Worm (Caenorhabditis elegans) whole organism, L4 larva: ENCODE data around the gene fbxa-202.

ENCODE experiments used
- R02D3.7 ChIP-seq: fragments of 150-350 bp; sonication (generic microtip); optimal IDR thresholded peaks from 3 replicates; lab custom pipeline; 2014; ENCODE audit warnings: missing biosample characterization, missing genetic modification characterization
- Y75B8A.6 ChIP-seq: fragments of 200-800 bp; sonication (Bioruptor generic); IDR thresholded peaks from 2 replicates; pipeline ENCODE4 v1.3.6; 2022; ENCODE audit warnings: missing genetic modification reagents, missing genetic modification characterization, missing compliant biosample characterization
- ZK546.5 ChIP-seq, 2 experiments: sonication (generic microtip); optimal IDR thresholded peaks; 2 replicates each; lab custom pipeline; 2017; ENCODE audit warnings: missing biosample characterization in 2 of 2, missing genetic modification characterization in 2 of 2
- dpl-1 ChIP-seq: fragments of 150-350 bp; optimal IDR thresholded peaks from 2 replicates; lab custom pipeline; 2014; ENCODE audit warnings: missing biosample characterization, missing genetic modification reagents, missing genetic modification characterization
- nhr-111 ChIP-seq: fragments of 200-800 bp; sonication (Bioruptor generic); optimal IDR thresholded peaks from 2 replicates; lab custom pipeline; 2018; ENCODE audit warnings: mild to moderate bottlenecking, missing genetic modification characterization, missing compliant biosample characterization
- nhr-25 ChIP-seq: sonication (generic microtip); optimal IDR thresholded peaks from 2 replicates; lab custom pipeline; 2017; ENCODE audit warnings: missing genetic modification characterization, mild to moderate bottlenecking, missing compliant biosample characterization, antibody characterized with exemption, moderate library complexity, borderline replicate concordance; ENCODE audit not compliant: insufficient read depth
- nhr-6 ChIP-seq: fragments of 150-350 bp; optimal IDR thresholded peaks from 2 replicates; lab custom pipeline; 2014; ENCODE audit warnings: missing biosample characterization, missing genetic modification characterization
- php-3 ChIP-seq: fragments of 200-800 bp; sonication (Bioruptor generic); IDR thresholded peaks from 2 replicates; pipeline ENCODE4 v1.3.6; 2022; ENCODE audit warnings: missing genetic modification reagents, missing genetic modification characterization, missing compliant biosample characterization
- snpc-1.2 ChIP-seq: fragments of 200-800 bp; sonication (Bioruptor generic); IDR thresholded peaks from 2 replicates; pipeline ENCODE4 v1.3.6; 2022; ENCODE audit warnings: missing genetic modification reagents, missing genetic modification characterization, missing compliant biosample characterization
- tag-97 ChIP-seq: fragments of 200-800 bp; sonication (Bioruptor generic); IDR thresholded peaks from 2 replicates; pipeline ENCODE4 v1.3.6; 2022; ENCODE audit warnings: missing genetic modification characterization, missing compliant biosample characterization
- unc-62 ChIP-seq, 3 experiments: fragments of 150-350 bp in 1 of 3; sonication (generic microtip); optimal IDR thresholded peaks in 2 of 3; peaks in 1 of 3; 1 replicate in 1 of 3; 2 replicates in 2 of 3; lab custom pipeline; 2014 to 2017; ENCODE audit warnings: missing biosample characterization in 3 of 3, missing genetic modification characterization in 3 of 3, missing genetic modification reagents in 3 of 3, missing genotype in 1 of 3

DNA sequence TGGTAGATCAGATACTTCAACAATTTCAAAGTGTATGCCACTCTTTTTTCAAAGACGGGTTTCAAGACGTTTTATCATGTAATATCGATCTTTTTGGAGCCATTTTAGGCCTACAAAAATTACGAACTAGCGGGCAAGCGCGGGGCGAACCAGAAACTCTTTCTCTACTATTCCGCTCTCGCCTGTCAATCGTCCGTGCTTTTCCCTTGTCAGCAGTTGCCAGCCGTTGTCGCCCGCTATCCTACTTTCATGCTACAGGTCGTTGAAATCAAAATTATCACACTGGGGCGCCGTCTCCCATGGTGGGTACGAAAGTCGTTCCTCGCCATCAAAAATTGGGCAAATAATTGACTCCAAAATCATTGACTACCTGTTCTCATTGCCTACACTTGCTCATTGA, 26.0 kb upstream of the fbxa-202 start:
- TF ChIP-seq Y75B8A.6 (GFP tag; lab: Robert Waterston, UW) (no peak), tag-97 (GFP tag; lab: Robert Waterston, UW) (no peak), nhr-25 (no peak), R02D3.7 (tag; lab: Kevin White, UChicago) (no peak), nhr-111 (no peak), unc-62 (GFP tag; optimal IDR thresholded peaks at IDR 0.05 in 1 of 2; lab: Kevin White, UChicago) (no peak), unc-62 (tag; optimal IDR thresholded peaks at IDR 0.05; lab: Kevin White, UChicago) (no peak), php-3 (GFP tag; lab: Robert Waterston, UW) (no peak), ZK546.5 (tag; optimal IDR thresholded peaks at IDR 0.05; lab: Kevin White, UChicago) (no peak), nhr-6 (tag; lab: Kevin White, UChicago) (no peak), dpl-1 (GFP tag; lab: Kevin White, UChicago) (no peak), snpc-1.2 (GFP tag; lab: Robert Waterston, UW) (no peak)
